Worm (Caenorhabditis elegans) whole organism, L1 larva: ENCODE data around the gene gcc-2.

Source experiments
- ama-1 ChIP-seq: fragments of 150-350 bp; optimal IDR thresholded peaks from 2 replicates; lab custom pipeline; 2014
- ceh-90 ChIP-seq: sonication (generic microtip); optimal IDR thresholded peaks from 2 replicates; lab custom pipeline; 2016; ENCODE audit warnings: missing genetic modification characterization, missing compliant biosample characterization
- egl-13 ChIP-seq: sonication (generic microtip); optimal IDR thresholded peaks from 2 replicates; lab custom pipeline; 2016; ENCODE audit warnings: missing genotype, missing genetic modification reagents, missing genetic modification characterization, missing compliant biosample characterization
- egl-27 ChIP-seq, 2 experiments: fragments of 150-350 bp in 1 of 2; sonication (generic microtip); optimal IDR thresholded peaks; 3 replicates each; lab custom pipeline; 2017 to 2018; ENCODE audit warnings: missing biosample characterization in 2 of 2, missing genetic modification characterization in 2 of 2, missing genetic modification reagents in 2 of 2
- mdl-1 ChIP-seq, 2 experiments: fragments of 150-350 bp; optimal IDR thresholded peaks; 2 replicates each; lab custom pipeline; 2014 to 2017; ENCODE audit warnings: missing biosample characterization in 2 of 2, missing genetic modification characterization in 2 of 2, inconsistent platforms in 1 of 2
- mep-1 ChIP-seq: fragments of 150-350 bp; optimal IDR thresholded peaks from 2 replicates; lab custom pipeline; 2014; ENCODE audit warnings: missing biosample characterization, missing genetic modification characterization
- nhr-11 ChIP-seq: fragments of 150-350 bp; optimal IDR thresholded peaks from 2 replicates; lab custom pipeline; 2014; ENCODE audit warnings: missing biosample characterization, missing genetic modification characterization
- nhr-76 ChIP-seq: sonication (generic microtip); optimal IDR thresholded peaks from 2 replicates; lab custom pipeline; 2017; ENCODE audit warnings: missing biosample characterization, missing genetic modification characterization
- nhr-90 ChIP-seq: sonication (generic microtip); optimal IDR thresholded peaks from 2 replicates; lab custom pipeline; 2016; ENCODE audit warnings: mild to moderate bottlenecking, missing genetic modification characterization, missing compliant biosample characterization; ENCODE audit not compliant: poor library complexity
- pax-3 ChIP-seq: fragments of 200-800 bp; sonication (Bioruptor generic); optimal IDR thresholded peaks from 2 replicates; lab custom pipeline; 2018; ENCODE audit warnings: mild to moderate bottlenecking, missing genetic modification characterization, moderate library complexity, missing compliant biosample characterization
- snu-23 ChIP-seq: sonication (generic microtip); optimal IDR thresholded peaks from 2 replicates; lab custom pipeline; 2016; ENCODE audit warnings: missing genetic modification characterization, missing compliant biosample characterization
- sox-4 ChIP-seq: sonication (generic microtip); optimal IDR thresholded peaks from 2 replicates; lab custom pipeline; 2016; ENCODE audit warnings: missing genetic modification characterization, missing compliant biosample characterization
- unc-30 ChIP-seq: sonication (generic microtip); optimal IDR thresholded peaks from 2 replicates; lab custom pipeline; 2017; ENCODE audit warnings: missing biosample characterization, missing genetic modification characterization
- ztf-11 ChIP-seq, 2 experiments: sonication (generic microtip); optimal IDR thresholded peaks; 2 replicates each; lab custom pipeline; 2016 to 2017; ENCODE audit warnings: missing genetic modification characterization in 2 of 2, missing biosample characterization in 1 of 2, missing compliant biosample characterization in 1 of 2

DNA sequence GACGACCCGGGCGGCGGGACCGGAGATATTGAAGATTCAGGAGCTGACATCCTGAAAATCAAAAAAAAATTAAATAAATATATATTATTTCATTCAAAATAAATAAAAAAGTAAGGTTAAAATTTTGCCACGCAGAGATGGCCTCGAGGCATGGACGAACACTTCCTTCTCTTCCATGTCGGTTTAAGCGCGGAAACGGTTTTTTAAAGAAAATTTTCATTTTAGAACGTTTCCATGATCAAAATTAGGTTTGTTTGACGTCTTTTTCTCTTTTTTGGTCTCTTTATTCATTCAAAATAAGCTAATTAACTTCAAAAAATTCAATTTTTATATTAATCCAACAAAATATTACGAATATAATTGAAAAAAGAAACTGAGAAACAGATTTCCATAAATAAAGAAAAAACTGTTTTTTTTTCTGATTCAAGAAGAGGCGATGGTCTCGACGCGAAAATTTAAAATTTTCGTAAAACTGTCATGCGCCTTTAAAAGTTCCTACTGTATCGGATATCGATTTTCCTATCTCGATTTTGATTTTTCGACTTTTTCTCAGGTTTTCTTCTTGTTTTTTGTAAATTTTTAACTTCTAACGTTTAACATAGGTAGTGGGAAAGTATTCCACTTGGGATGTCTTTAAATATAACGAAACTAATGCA, at the start of gene gcc-2:
- TF ChIP-seq ceh-90 (no peak), egl-27 (tag; optimal IDR thresholded peaks at IDR 0.05; lab: Kevin White, UChicago) (no peak), nhr-76 (tag; lab: Kevin White, UChicago) (no peak), sox-4 (no peak), nhr-11 (tag; lab: Kevin White, UChicago) (no peak), ama-1 (lab: Kevin White, UChicago) (no peak), egl-13 (tag; lab: Kevin White, UChicago) (no peak), unc-30 (no peak), mdl-1 (tag; optimal IDR thresholded peaks at IDR 0.05; lab: Kevin White, UChicago) (no peak), ztf-11 (tag; optimal IDR thresholded peaks at IDR 0.05; lab: Kevin White, UChicago) (no peak), snu-23 (no peak), nhr-90 (tag; lab: Kevin White, UChicago) (no peak), mep-1 (tag; lab: Kevin White, UChicago) (no peak), pax-3 (tag; lab: Kevin White, UChicago) (no peak)
